Fruit fly (Drosophila melanogaster) whole organism, embryonic: Measurements from ENCODE around the gene CG15549.
A peak's percentile ranks its signal among the peaks of the same experiment; 100 is the strongest.

Experiments
- B-H1 ChIP-seq: fragments of 200-800 bp; sonication (Bioruptor generic); IDR thresholded peaks from 3 replicates; pipeline ENCODE4 v1.3.6; 2022; ENCODE audit warnings: missing biosample characterization, missing genetic modification characterization
- Blimp-1 ChIP-seq: fragments of 200-800 bp; sonication (Bioruptor generic); optimal IDR thresholded peaks from 3 replicates; lab custom pipeline; 2018; ENCODE audit warnings: missing biosample characterization, missing genetic modification characterization, mild to moderate bottlenecking, moderate library complexity, missing genetic modification reagents
- CG10321 ChIP-seq: fragments of 200-800 bp; sonication (Bioruptor generic); IDR thresholded peaks from 2 replicates; pipeline ENCODE4 v1.3.6; 2022; ENCODE audit warnings: missing biosample characterization, missing genetic modification characterization
- CG11398 ChIP-seq: fragments of 200-800 bp; sonication (Bioruptor generic); optimal IDR thresholded peaks from 2 replicates; lab custom pipeline; 2016; ENCODE audit warnings: missing biosample characterization, missing genetic modification characterization
- CG12155 ChIP-seq: fragments of 200-800 bp; sonication (Bioruptor generic); optimal IDR thresholded peaks from 3 replicates; lab custom pipeline; 2016; ENCODE audit warnings: missing biosample characterization, missing genetic modification characterization
- CG12942 ChIP-seq: fragments of 200-800 bp; sonication (Bioruptor generic); optimal IDR thresholded peaks from 3 replicates; lab custom pipeline; 2016; ENCODE audit warnings: missing biosample characterization, missing genetic modification characterization
- CG13424 ChIP-seq: fragments of 200-800 bp; sonication (Bioruptor generic); optimal IDR thresholded peaks from 2 replicates; lab custom pipeline; 2019; ENCODE audit warnings: missing biosample characterization, mild to moderate bottlenecking, missing genetic modification characterization, moderate library complexity
- CG14965 ChIP-seq: fragments of 200-800 bp; sonication (Bioruptor generic); optimal IDR thresholded peaks from 2 replicates; lab custom pipeline; 2016; ENCODE audit warnings: missing biosample characterization, missing genetic modification characterization, borderline replicate concordance
- CG1529 ChIP-seq: fragments of 200-800 bp; sonication (Bioruptor generic); optimal IDR thresholded peaks from 3 replicates; lab custom pipeline; 2018; ENCODE audit warnings: missing biosample characterization, missing genetic modification characterization
- CG18011 ChIP-seq: fragments of 200-800 bp; sonication (Bioruptor generic); optimal IDR thresholded peaks from 2 replicates; lab custom pipeline; 2017; ENCODE audit warnings: missing biosample characterization, missing genetic modification characterization, mild to moderate bottlenecking, moderate library complexity, missing genotype
- CG18476 ChIP-seq: fragments of 200-800 bp; sonication (Bioruptor generic); optimal IDR thresholded peaks from 2 replicates; lab custom pipeline; 2016; ENCODE audit warnings: missing biosample characterization, mild to moderate bottlenecking, missing genetic modification characterization
- CG2199 ChIP-seq: fragments of 200-800 bp; sonication (Bioruptor generic); IDR thresholded peaks from 3 replicates; pipeline ENCODE4 v1.3.6; 2022; ENCODE audit warnings: missing biosample characterization, missing genetic modification characterization
- CG2678 ChIP-seq: fragments of 200-800 bp; sonication (Bioruptor generic); optimal IDR thresholded peaks from 3 replicates; lab custom pipeline; 2019; ENCODE audit warnings: missing biosample characterization, mild to moderate bottlenecking, missing genetic modification characterization, moderate library complexity
- CG34422 ChIP-seq: fragments of 200-800 bp; sonication (Bioruptor generic); IDR thresholded peaks from 3 replicates; pipeline ENCODE4 v1.3.6; 2022; ENCODE audit warnings: missing biosample characterization, missing genetic modification characterization
- CG6175 ChIP-seq: fragments of 200-800 bp; sonication (Bioruptor generic); IDR thresholded peaks from 3 replicates; pipeline ENCODE4 v1.3.6; 2022; ENCODE audit warnings: missing biosample characterization, missing genetic modification characterization
- CG7372 ChIP-seq: fragments of 200-800 bp; sonication (Bioruptor generic); IDR thresholded peaks from 2 replicates; pipeline ENCODE4 v1.3.6; 2022; ENCODE audit warnings: missing biosample characterization, missing genetic modification characterization
- CG9727 ChIP-seq: fragments of 200-800 bp; sonication (Bioruptor generic); optimal IDR thresholded peaks from 3 replicates; lab custom pipeline; 2017; ENCODE audit warnings: missing biosample characterization, mild to moderate bottlenecking, missing genetic modification characterization
- Deaf1 ChIP-seq: fragments of 200-800 bp; optimal IDR thresholded peaks from 3 replicates; lab custom pipeline; 2019; ENCODE audit warnings: missing biosample characterization, mild to moderate bottlenecking, missing genetic modification characterization, moderate library complexity
- Dfd ChIP-seq, 2 experiments: fragments of >200 bp; optimal IDR thresholded peaks; 2 replicates each; lab custom pipeline; 2017; ENCODE audit warnings: missing biosample characterization in 2 of 2, missing genetic modification characterization in 2 of 2
- Dip2 ChIP-seq: fragments of 200-800 bp; sonication (Bioruptor generic); IDR thresholded peaks from 2 replicates; pipeline ENCODE4 v1.3.6; 2022; ENCODE audit warnings: missing biosample characterization, missing genetic modification characterization
- Ets65A ChIP-seq: fragments of 200-800 bp; sonication (Bioruptor generic); peaks from one replicate; lab custom pipeline; 2016; ENCODE audit warnings: missing biosample characterization, missing genetic modification characterization
- Med ChIP-seq: fragments of 200-800 bp; sonication (Bioruptor generic); peaks from one replicate; lab custom pipeline; 2016; ENCODE audit warnings: missing biosample characterization, missing genetic modification characterization, mild to moderate bottlenecking, inconsistent platforms, moderate library complexity
- Nf-YB ChIP-seq: fragments of 200-800 bp; sonication (Bioruptor generic); optimal IDR thresholded peaks from 3 replicates; lab custom pipeline; 2019; ENCODE audit warnings: missing biosample characterization, mild to moderate bottlenecking, missing genetic modification characterization, moderate library complexity
- Nf-YC ChIP-seq: fragments of 200-800 bp; optimal IDR thresholded peaks from 3 replicates; lab custom pipeline; 2019; ENCODE audit warnings: missing biosample characterization, mild to moderate bottlenecking, missing genetic modification characterization, moderate library complexity
- Ptx1 ChIP-seq: fragments of 200-800 bp; sonication (Bioruptor generic); IDR thresholded peaks from 2 replicates; pipeline ENCODE4 v1.3.6; 2022; ENCODE audit warnings: missing biosample characterization, missing genetic modification characterization
- Rfx ChIP-seq: fragments of 200-800 bp; sonication (Bioruptor generic); IDR thresholded peaks from 2 replicates; pipeline ENCODE4 v1.3.6; 2022; ENCODE audit warnings: missing biosample characterization, missing genetic modification characterization
- Sry-β ChIP-seq: fragments of 200-800 bp; sonication (Bioruptor generic); optimal IDR thresholded peaks from 2 replicates; lab custom pipeline; 2018; ENCODE audit warnings: missing biosample characterization, mild to moderate bottlenecking, missing genetic modification characterization, moderate library complexity
- chinmo ChIP-seq: fragments of 200-800 bp; sonication (Bioruptor generic); IDR thresholded peaks from 4 replicates; pipeline ENCODE4 v1.3.6; 2022; ENCODE audit warnings: missing biosample characterization, missing genetic modification characterization; ENCODE audit not compliant: partially characterized antibody
- crol ChIP-seq: fragments of 200-800 bp; sonication (Bioruptor generic); IDR thresholded peaks from 2 replicates; pipeline ENCODE4 v1.3.6; 2022; ENCODE audit warnings: missing biosample characterization, missing genetic modification characterization
- dati ChIP-seq: fragments of 200-800 bp; sonication (Bioruptor generic); IDR thresholded peaks from 2 replicates; pipeline ENCODE4 v1.3.6; 2022; ENCODE audit warnings: missing biosample characterization, missing genetic modification characterization
- dpn ChIP-seq, 2 experiments: fragments of 200-800 bp; sonication (Bioruptor generic); optimal IDR thresholded peaks; 3 replicates each; lab custom pipeline; 2016; ENCODE audit warnings: missing biosample characterization in 2 of 2, missing genetic modification characterization in 2 of 2
- ewg ChIP-seq: fragments of 200-800 bp; sonication (Bioruptor generic); optimal IDR thresholded peaks from 3 replicates; lab custom pipeline; 2017; ENCODE audit warnings: mild to moderate bottlenecking, missing biosample characterization, missing genetic modification reagents, missing genetic modification characterization
- gem ChIP-seq: fragments of 200-800 bp; sonication (Bioruptor generic); optimal IDR thresholded peaks from 2 replicates; lab custom pipeline; 2019; ENCODE audit warnings: missing biosample characterization, mild to moderate bottlenecking, missing genetic modification characterization, moderate library complexity
- gro ChIP-seq: fragments of 200-800 bp; sonication (Bioruptor generic); optimal IDR thresholded peaks from 2 replicates; lab custom pipeline; 2016; ENCODE audit warnings: missing biosample characterization, missing genetic modification characterization
- pho ChIP-seq: fragments of 200-800 bp; sonication (Bioruptor generic); optimal IDR thresholded peaks from 2 replicates; lab custom pipeline; 2016; ENCODE audit warnings: missing biosample characterization, missing genetic modification characterization
- phol ChIP-seq: fragments of 200-800 bp; sonication (Bioruptor generic); optimal IDR thresholded peaks from 3 replicates; lab custom pipeline; 2018; ENCODE audit warnings: missing biosample characterization, mild to moderate bottlenecking, missing genetic modification characterization, moderate library complexity
- prd ChIP-seq, 3 experiments: fragments of >200 bp in 2 of 3; fragments of 200-800 bp in 1 of 3; sonication (Bioruptor generic) in 1 of 3; optimal IDR thresholded peaks in 2 of 3; IDR thresholded peaks in 1 of 3; 2 replicates in 2 of 3; 3 replicates in 1 of 3; pipeline versions ENCODE4 v1.3.6 to Lab custom; 2017 to 2022; ENCODE audit warnings: missing biosample characterization in 1 of 3, missing genetic modification characterization in 1 of 3
- pzg ChIP-seq: fragments of 200-800 bp; sonication (Bioruptor generic); optimal IDR thresholded peaks from 3 replicates; lab custom pipeline; 2018; ENCODE audit warnings: missing biosample characterization, mild to moderate bottlenecking, missing genetic modification characterization, moderate library complexity
- scrt ChIP-seq: fragments of 200-800 bp; sonication (Bioruptor generic); optimal IDR thresholded peaks from 2 replicates; lab custom pipeline; 2018; ENCODE audit warnings: missing biosample characterization, mild to moderate bottlenecking, missing genetic modification characterization, moderate library complexity
- sd ChIP-seq: fragments of 200-800 bp; sonication (Bioruptor generic); optimal IDR thresholded peaks from 3 replicates; lab custom pipeline; 2018; ENCODE audit warnings: missing biosample characterization, mild to moderate bottlenecking, missing genetic modification characterization, moderate library complexity
- seq ChIP-seq: fragments of 200-800 bp; sonication (Bioruptor generic); IDR thresholded peaks from 2 replicates; pipeline ENCODE4 v1.3.6; 2022; ENCODE audit warnings: missing biosample characterization, missing genetic modification characterization
- sug ChIP-seq: fragments of 200-800 bp; optimal IDR thresholded peaks from 2 replicates; lab custom pipeline; 2019; ENCODE audit warnings: missing biosample characterization, mild to moderate bottlenecking, missing genetic modification characterization, moderate library complexity
- trem ChIP-seq: fragments of 200-800 bp; optimal IDR thresholded peaks from 3 replicates; lab custom pipeline; 2019; ENCODE audit warnings: missing biosample characterization, mild to moderate bottlenecking, missing genetic modification characterization, moderate library complexity
- twi ChIP-seq: fragments of 200-800 bp; optimal IDR thresholded peaks from 2 replicates; lab custom pipeline; 2019; ENCODE audit warnings: missing biosample characterization, mild to moderate bottlenecking, missing genetic modification characterization, moderate library complexity

CG15549 gene

dm6 chr3R:30909840-30910239 lies 26.5 kb downstream of the CG15549 start (continued):
- no peak for TF ChIP-seq CG18476
- TF ChIP-seq trem (tag; lab: Kevin White, UChicago) = peak; percentile 9
- no peak for TF ChIP-seq prd (optimal IDR thresholded peaks at IDR 0.05; lab: Kevin White, UChicago)
- peak; percentile 38; the same call in 1 of the 3 replicates for TF ChIP-seq prd (GFP tag; IDR thresholded peaks at IDR 0.05; lab: Robert Waterston, UW)
- TF ChIP-seq sd (tag; lab: Kevin White, UChicago) = no peak
- peak; percentile 62 for TF ChIP-seq Med (GFP tag; lab: Kevin White, UChicago)
- no peak for TF ChIP-seq CG14965
- TF ChIP-seq Dfd (GFP tag; optimal IDR thresholded peaks at IDR 0.05; lab: Kevin White, UChicago) = no peak
- no peak for TF ChIP-seq Rfx (GFP tag; lab: Robert Waterston, UW)
- TF ChIP-seq CG9727 (GFP tag; lab: Kevin White, UChicago) = peak; percentile 4
- TF ChIP-seq Ets65A = peak; percentile 18
- peak; percentile 20 for TF ChIP-seq phol
- TF ChIP-seq Ptx1 = peak; percentile 51
- TF ChIP-seq CG11398 (GFP tag; lab: Kevin White, UChicago) = no peak
- no peak for TF ChIP-seq CG12942
- TF ChIP-seq Sry-β (GFP tag; lab: Kevin White, UChicago) = no peak
- no peak for TF ChIP-seq Blimp-1 (GFP tag; lab: Kevin White, UChicago)
- TF ChIP-seq pzg (GFP tag; lab: Kevin White, UChicago) = no peak
- peak; percentile 35 for TF ChIP-seq CG2678 (tag; lab: Kevin White, UChicago)
- TF ChIP-seq gro (GFP tag; lab: Kevin White, UChicago) = no peak
- peak; percentile 4 for TF ChIP-seq gem (tag; lab: Kevin White, UChicago)

dm6 chr3R:30909032-30909431 lies 27.3 kb downstream of the CG15549 start:
- TF ChIP-seq CG1529 = no peak
- TF ChIP-seq dati (GFP tag; lab: Robert Waterston, UW) = 0 out of 2 replicates have a peak, but pooled peaks have one; percentile 27
- TF ChIP-seq Deaf1 (tag; lab: Kevin White, UChicago) = peak; percentile 2
- peak; percentile 70 for TF ChIP-seq crol
- no peak for TF ChIP-seq scrt (GFP tag; lab: Kevin White, UChicago)
- TF ChIP-seq CG34422 (GFP tag; lab: Robert Waterston, UW) = no peak
- TF ChIP-seq Dip2 = no peak
- TF ChIP-seq sug = no peak
- 0 out of 2 replicates have a peak, but pooled peaks have one; percentile 38 for TF ChIP-seq CG7372 (GFP tag; lab: Robert Waterston, UW)
- TF ChIP-seq dpn (GFP tag; optimal IDR thresholded peaks at IDR 0.05; lab: Kevin White, UChicago) = no peak
- TF ChIP-seq Nf-YB (GFP tag; lab: Kevin White, UChicago) = peak; percentile 97
- TF ChIP-seq twi (tag; lab: Kevin White, UChicago) = peak; percentile 41
- TF ChIP-seq Nf-YC (tag; lab: Kevin White, UChicago) = peak; percentile 97
- no peak for TF ChIP-seq seq (GFP tag; lab: Robert Waterston, UW)
- TF ChIP-seq ewg (GFP tag; lab: Kevin White, UChicago) = peak; percentile 52
- peak; percentile 51; the same call in 1 of the 3 replicates for TF ChIP-seq CG2199 (GFP tag; lab: Robert Waterston, UW)
- no peak for TF ChIP-seq CG6175 (GFP tag; lab: Robert Waterston, UW)
- 0 out of 4 replicates have a peak, but pooled peaks have one; percentile 46 for TF ChIP-seq chinmo (GFP tag; lab: Robert Waterston, UW)
- TF ChIP-seq CG18011 (GFP tag; lab: Kevin White, UChicago) = no peak
- TF ChIP-seq Med (GFP tag; lab: Kevin White, UChicago) = peak; percentile 57
- TF ChIP-seq CG13424 = no peak
- no peak for TF ChIP-seq pho (GFP tag; lab: Kevin White, UChicago)
- no peak for TF ChIP-seq B-H1 (GFP tag; lab: Robert Waterston, UW)
- TF ChIP-seq CG10321 (GFP tag; lab: Robert Waterston, UW) = 0 out of 2 replicates have a peak, but pooled peaks have one; percentile 12
- peak; percentile 83 for TF ChIP-seq CG12155
